Worm (Caenorhabditis elegans): ENCODE data around the gene otub-4.

ce11 chrIV:3395581-3395980 lies 17.7 kb upstream of the otub-4 start, which contains the start of gene C04C3.14:
- TF ChIP-seq lsy-2 (tag; optimal IDR thresholded peaks at IDR 0.05): no peak
- TF ChIP-seq ama-1 (optimal IDR thresholded peaks at IDR 0.05): no peak
- TF ChIP-seq unc-62 (GFP tag; optimal IDR thresholded peaks at IDR 0.05): no peak
- TF ChIP-seq pqm-1 (tag; optimal IDR thresholded peaks at IDR 0.05): no peak
- no peak for TF ChIP-seq lin-35 (GFP tag; optimal IDR thresholded peaks at IDR 0.05)
- no peak for TF ChIP-seq lin-39 (tag; optimal IDR thresholded peaks at IDR 0.05)

Data from whole organism, L1 larva.